Worm (Caenorhabditis elegans) whole organism, L2 larva: ENCODE measurements around the gene R02E4.3.

Experiments
- aly-2 ChIP-seq: fragments of 150-350 bp; optimal IDR thresholded peaks from 2 replicates; lab custom pipeline; 2014; ENCODE audit warnings: missing biosample characterization, missing genetic modification characterization
- elt-1 ChIP-seq: fragments of 150-350 bp; optimal IDR thresholded peaks from 2 replicates; lab custom pipeline; 2014; ENCODE audit warnings: missing biosample characterization, missing genetic modification characterization
- fos-1 ChIP-seq: fragments of 150-350 bp; optimal IDR thresholded peaks from 2 replicates; lab custom pipeline; 2014; ENCODE audit warnings: missing biosample characterization, missing genetic modification characterization
- gmeb-1 ChIP-seq: fragments of 150-350 bp; optimal IDR thresholded peaks from 2 replicates; lab custom pipeline; 2014; ENCODE audit warnings: missing biosample characterization, missing genetic modification characterization
- lin-11 ChIP-seq: fragments of 150-350 bp; sonication (generic microtip); optimal IDR thresholded peaks from 2 replicates; lab custom pipeline; 2014; ENCODE audit warnings: missing biosample characterization, missing genetic modification characterization, inconsistent platforms, mixed read lengths
- mdl-1 ChIP-seq, 2 experiments: fragments of 150-350 bp in 1 of 2; sonication (generic microtip) in 1 of 2; optimal IDR thresholded peaks; 2 replicates each; lab custom pipeline; 2017; ENCODE audit warnings: missing biosample characterization in 2 of 2, missing genetic modification characterization in 2 of 2
- nhr-10 ChIP-seq: sonication (generic microtip); optimal IDR thresholded peaks from 2 replicates; lab custom pipeline; 2017; ENCODE audit warnings: missing biosample characterization, missing genetic modification characterization
- nhr-11 ChIP-seq: fragments of 150-350 bp; optimal IDR thresholded peaks from 2 replicates; lab custom pipeline; 2014; ENCODE audit warnings: missing biosample characterization, missing genetic modification characterization
- nhr-237 ChIP-seq: fragments of 150-350 bp; optimal IDR thresholded peaks from 2 replicates; lab custom pipeline; 2014; ENCODE audit warnings: missing biosample characterization, missing genetic modification characterization
- nhr-6 ChIP-seq: fragments of 150-350 bp; optimal IDR thresholded peaks from 2 replicates; lab custom pipeline; 2014; ENCODE audit warnings: missing biosample characterization, missing genetic modification characterization
- unc-62 ChIP-seq: fragments of 150-350 bp; optimal IDR thresholded peaks from 2 replicates; lab custom pipeline; 2014; ENCODE audit warnings: missing biosample characterization, missing genetic modification reagents, missing genetic modification characterization
- ztf-11 ChIP-seq: sonication (generic microtip); optimal IDR thresholded peaks from 2 replicates; lab custom pipeline; 2017; ENCODE audit warnings: missing biosample characterization, missing genetic modification characterization

ce11 chrX:4142648-4143259 lies 40.8 kb upstream of the R02E4.3 start:
- TF ChIP-seq gmeb-1 (no peak), nhr-6 (tag; lab: Kevin White, UChicago) (peak; percentile 42), unc-62 (GFP tag; lab: Kevin White, UChicago) (no peak), ztf-11 (no peak), nhr-237 (tag; lab: Kevin White, UChicago) (no peak), elt-1 (no peak), fos-1 (tag; lab: Kevin White, UChicago) (peak; percentile 35), nhr-10 (tag; lab: Kevin White, UChicago) (no peak), aly-2 (tag; lab: Kevin White, UChicago) (no peak), mdl-1 (tag; optimal IDR thresholded peaks at IDR 0.05; lab: Kevin White, UChicago) (no peak), nhr-11 (tag; lab: Kevin White, UChicago) (no peak), lin-11 (tag; lab: Kevin White, UChicago) (peak; percentile 74)
